Fruit fly (Drosophila melanogaster) whole organism, embryonic: Measurements from ENCODE around the gene ovm.

Experiments used
- B-H2 ChIP-seq: fragments of 200-800 bp; sonication (Bioruptor generic); optimal IDR thresholded peaks from 2 replicates; lab custom pipeline; 2018; ENCODE audit warnings: missing biosample characterization, mild to moderate bottlenecking, missing genetic modification characterization
- BEAF-32 ChIP-seq: fragments of 200-800 bp; sonication (Bioruptor generic); optimal IDR thresholded peaks from 3 replicates; lab custom pipeline; 2017; ENCODE audit warnings: missing biosample characterization, missing genetic modification characterization, mild to moderate bottlenecking, moderate library complexity, missing genetic modification reagents
- CG10431 ChIP-seq: fragments of 200-800 bp; sonication (Bioruptor generic); optimal IDR thresholded peaks from 3 replicates; lab custom pipeline; 2018; ENCODE audit warnings: missing biosample characterization, mild to moderate bottlenecking, missing genetic modification characterization
- CG10543 ChIP-seq: fragments of 200-800 bp; sonication (Bioruptor generic); optimal IDR thresholded peaks from 3 replicates; lab custom pipeline; 2017; ENCODE audit warnings: missing biosample characterization, mild to moderate bottlenecking, missing genetic modification characterization, moderate library complexity
- CG12391 ChIP-seq: fragments of 200-800 bp; sonication (Bioruptor generic); optimal IDR thresholded peaks from 3 replicates; lab custom pipeline; 2018; ENCODE audit warnings: missing biosample characterization, mild to moderate bottlenecking, missing genetic modification characterization, moderate library complexity
- CG13123 ChIP-seq: fragments of 200-800 bp; sonication (Bioruptor generic); optimal IDR thresholded peaks from 2 replicates; lab custom pipeline; 2016; ENCODE audit warnings: missing biosample characterization, missing genetic modification characterization
- CG13287 ChIP-seq: fragments of 200-800 bp; sonication (Bioruptor generic); IDR thresholded peaks from 2 replicates; pipeline ENCODE4 v1.3.6; 2022; ENCODE audit warnings: missing biosample characterization, missing genetic modification characterization; ENCODE audit not compliant: partially characterized antibody
- CG13424 ChIP-seq: fragments of 200-800 bp; sonication (Bioruptor generic); optimal IDR thresholded peaks from 2 replicates; lab custom pipeline; 2019; ENCODE audit warnings: missing biosample characterization, mild to moderate bottlenecking, missing genetic modification characterization, moderate library complexity
- CG13624 ChIP-seq: fragments of 200-800 bp; sonication (Bioruptor generic); optimal IDR thresholded peaks from 2 replicates; lab custom pipeline; 2016; ENCODE audit warnings: missing biosample characterization, missing genetic modification characterization
- CG15073 ChIP-seq: fragments of 200-800 bp; sonication (Bioruptor generic); optimal IDR thresholded peaks from 2 replicates; lab custom pipeline; 2016; ENCODE audit warnings: missing biosample characterization, missing genetic modification characterization
- CG15696 ChIP-seq: fragments of 200-800 bp; sonication (Bioruptor generic); optimal IDR thresholded peaks from 2 replicates; lab custom pipeline; 2019; ENCODE audit warnings: missing biosample characterization, mild to moderate bottlenecking, missing genetic modification characterization, moderate library complexity
- CG16779 ChIP-seq: fragments of 200-800 bp; sonication (Bioruptor generic); IDR thresholded peaks from 2 replicates; pipeline ENCODE4 v1.3.6; 2022; ENCODE audit warnings: missing biosample characterization, missing genetic modification characterization
- CG17912 ChIP-seq: fragments of 200-800 bp; sonication (Bioruptor generic); optimal IDR thresholded peaks from 2 replicates; lab custom pipeline; 2018; ENCODE audit warnings: missing biosample characterization, mild to moderate bottlenecking, missing genetic modification characterization
- CG2889 ChIP-seq: fragments of 200-800 bp; sonication (Bioruptor generic); IDR thresholded peaks from 3 replicates; pipeline ENCODE4 v1.3.6; 2022; ENCODE audit warnings: missing biosample characterization, missing genetic modification characterization
- CG3995 ChIP-seq: fragments of 200-800 bp; sonication (Bioruptor generic); optimal IDR thresholded peaks from 3 replicates; lab custom pipeline; 2016; ENCODE audit warnings: missing biosample characterization, missing genetic modification characterization
- CG4424 ChIP-seq: fragments of 200-800 bp; sonication (Bioruptor generic); optimal IDR thresholded peaks from 3 replicates; lab custom pipeline; 2016; ENCODE audit warnings: missing biosample characterization, missing genetic modification characterization
- CG6765 ChIP-seq: fragments of 200-800 bp; sonication (Bioruptor generic); optimal IDR thresholded peaks from 3 replicates; lab custom pipeline; 2017; ENCODE audit warnings: missing biosample characterization, mild to moderate bottlenecking, missing genetic modification characterization
- CG8290 ChIP-seq, 3 experiments: fragments of 200-800 bp; sonication (Bioruptor generic); optimal IDR thresholded peaks; 2 replicates each; lab custom pipeline; 2016 to 2019; ENCODE audit warnings: missing biosample characterization in 3 of 3, missing genetic modification characterization in 3 of 3, mild to moderate bottlenecking in 2 of 3, moderate library complexity in 1 of 3
- CG9609 ChIP-seq: fragments of 200-800 bp; sonication (Bioruptor generic); optimal IDR thresholded peaks from 3 replicates; lab custom pipeline; 2016; ENCODE audit warnings: missing biosample characterization, missing genetic modification characterization
- D19B ChIP-seq: fragments of 200-800 bp; sonication (Bioruptor generic); optimal IDR thresholded peaks from 2 replicates; lab custom pipeline; 2017; ENCODE audit warnings: missing biosample characterization, mild to moderate bottlenecking, missing genetic modification characterization
- Dek ChIP-seq: fragments of 200-800 bp; sonication (Bioruptor generic); optimal IDR thresholded peaks from 3 replicates; lab custom pipeline; 2019; ENCODE audit warnings: missing biosample characterization, mild to moderate bottlenecking, missing genetic modification characterization, moderate library complexity
- Dp ChIP-seq: fragments of 200-800 bp; sonication (Bioruptor generic); optimal IDR thresholded peaks from 2 replicates; lab custom pipeline; 2018; ENCODE audit warnings: missing biosample characterization, mild to moderate bottlenecking, missing genetic modification characterization, moderate library complexity
- Ets65A ChIP-seq: fragments of 200-800 bp; sonication (Bioruptor generic); peaks from one replicate; lab custom pipeline; 2016; ENCODE audit warnings: missing biosample characterization, missing genetic modification characterization
- Hand ChIP-seq: fragments of 200-800 bp; sonication (Bioruptor generic); optimal IDR thresholded peaks from 2 replicates; lab custom pipeline; 2017; ENCODE audit warnings: mild to moderate bottlenecking, missing biosample characterization, missing genetic modification reagents, missing genetic modification characterization
- Hr78 ChIP-seq, 2 experiments: fragments of 200-800 bp in 1 of 2; fragments of >200 bp in 1 of 2; sonication (Bioruptor generic) in 1 of 2; optimal IDR thresholded peaks; 2 replicates each; lab custom pipeline; 2017 to 2019; ENCODE audit warnings: missing biosample characterization in 2 of 2, missing genetic modification characterization in 2 of 2, mild to moderate bottlenecking in 1 of 2, moderate library complexity in 1 of 2
- MBD-R2 ChIP-seq: fragments of 200-800 bp; sonication (Bioruptor generic); IDR thresholded peaks from 2 replicates; pipeline ENCODE4 v1.3.6; 2022; ENCODE audit warnings: missing biosample characterization, missing genetic modification characterization
- MESR4 ChIP-seq: fragments of 200-800 bp; sonication (Bioruptor generic); optimal IDR thresholded peaks from 2 replicates; lab custom pipeline; 2018; ENCODE audit warnings: missing biosample characterization, mild to moderate bottlenecking, missing genetic modification characterization, moderate library complexity
- Max ChIP-seq: fragments of 200-800 bp; sonication (Bioruptor generic); optimal IDR thresholded peaks from 2 replicates; lab custom pipeline; 2016; ENCODE audit warnings: missing biosample characterization, mild to moderate bottlenecking, missing genetic modification characterization
- Pdp1 ChIP-seq, 2 experiments: fragments of 200-800 bp; sonication (Bioruptor generic); optimal IDR thresholded peaks; 3 replicates each; lab custom pipeline; 2016; ENCODE audit warnings: missing biosample characterization in 2 of 2, missing genetic modification characterization in 2 of 2, mild to moderate bottlenecking in 1 of 2, moderate library complexity in 1 of 2
- Stat92E ChIP-seq, 3 experiments: fragments of >200 bp in 2 of 3; fragments of 200-800 bp in 1 of 3; sonication (Bioruptor generic) in 1 of 3; optimal IDR thresholded peaks; 2 replicates each; lab custom pipeline; 2017 to 2019; ENCODE audit warnings: missing biosample characterization in 3 of 3, missing genetic modification characterization in 3 of 3, mild to moderate bottlenecking in 1 of 3, moderate library complexity in 1 of 3
- cas ChIP-seq: fragments of 200-800 bp; sonication (Bioruptor generic); IDR thresholded peaks from 2 replicates; pipeline ENCODE4 v1.3.6; 2022; ENCODE audit warnings: missing biosample characterization, missing genetic modification characterization
- chinmo ChIP-seq: fragments of 200-800 bp; sonication (Bioruptor generic); IDR thresholded peaks from 4 replicates; pipeline ENCODE4 v1.3.6; 2022; ENCODE audit warnings: missing biosample characterization, missing genetic modification characterization; ENCODE audit not compliant: partially characterized antibody
- cwo ChIP-seq: fragments of 200-800 bp; sonication (Bioruptor generic); optimal IDR thresholded peaks from 3 replicates; lab custom pipeline; 2017; ENCODE audit warnings: missing biosample characterization, missing genetic modification characterization, mild to moderate bottlenecking, moderate library complexity, missing genetic modification reagents
- dm ChIP-seq: fragments of 200-800 bp; sonication (Bioruptor generic); optimal IDR thresholded peaks from 3 replicates; lab custom pipeline; 2016; ENCODE audit warnings: missing biosample characterization, missing genetic modification characterization
- en ChIP-seq: fragments of 200-800 bp; sonication (Bioruptor generic); optimal IDR thresholded peaks from 2 replicates; lab custom pipeline; 2016; ENCODE audit warnings: missing biosample characterization, missing genetic modification characterization
- fru ChIP-seq: fragments of >200 bp; optimal IDR thresholded peaks from 2 replicates; lab custom pipeline; 2017
- gcm ChIP-seq: fragments of 200-800 bp; sonication (Bioruptor generic); optimal IDR thresholded peaks from 2 replicates; lab custom pipeline; 2019; ENCODE audit warnings: missing biosample characterization, mild to moderate bottlenecking, missing genetic modification characterization, moderate library complexity
- her ChIP-seq: fragments of 200-800 bp; sonication (Bioruptor generic); optimal IDR thresholded peaks from 2 replicates; lab custom pipeline; 2016; ENCODE audit warnings: missing biosample characterization, missing genetic modification characterization
- ind ChIP-seq: fragments of 200-800 bp; sonication (Bioruptor generic); optimal IDR thresholded peaks from 3 replicates; lab custom pipeline; 2016; ENCODE audit warnings: missing biosample characterization, missing genetic modification characterization
- kni ChIP-seq: fragments of 200-800 bp; sonication (Bioruptor generic); optimal IDR thresholded peaks from 3 replicates; lab custom pipeline; 2017; ENCODE audit warnings: mild to moderate bottlenecking, missing biosample characterization, missing genetic modification reagents, missing genetic modification characterization
- nom ChIP-seq: fragments of 200-800 bp; sonication (Bioruptor generic); optimal IDR thresholded peaks from 2 replicates; lab custom pipeline; 2017; ENCODE audit warnings: missing biosample characterization, missing genetic modification characterization, mild to moderate bottlenecking, moderate library complexity, missing genetic modification reagents
- pan ChIP-seq, 4 experiments: fragments of >200 bp in 3 of 4; fragments of 200-800 bp in 1 of 4; sonication (Bioruptor generic) in 1 of 4; optimal IDR thresholded peaks in 3 of 4; IDR thresholded peaks in 1 of 4; 2 replicates each; pipeline versions ENCODE4 v1.3.6 to Lab custom; 2017 to 2022; ENCODE audit warnings: missing biosample characterization in 2 of 4, missing genetic modification characterization in 2 of 4, mixed read lengths in 1 of 4
- pfk ChIP-seq: fragments of 200-800 bp; sonication (Bioruptor generic); optimal IDR thresholded peaks from 2 replicates; lab custom pipeline; 2018; ENCODE audit warnings: missing biosample characterization, mild to moderate bottlenecking, missing genetic modification characterization, moderate library complexity
- row ChIP-seq: fragments of 200-800 bp; sonication (Bioruptor generic); IDR thresholded peaks from 3 replicates; pipeline ENCODE4 v1.3.6; 2022; ENCODE audit warnings: missing biosample characterization, missing genetic modification characterization
- trem ChIP-seq: fragments of 200-800 bp; optimal IDR thresholded peaks from 3 replicates; lab custom pipeline; 2019; ENCODE audit warnings: missing biosample characterization, mild to moderate bottlenecking, missing genetic modification characterization, moderate library complexity
- ttk ChIP-seq: fragments of 200-800 bp; sonication (Bioruptor generic); IDR thresholded peaks from 2 replicates; pipeline ENCODE4 v2.1.2; 2022; ENCODE audit warnings: missing biosample characterization, missing genetic modification characterization

Gene ovm

dm6 chr2L:107476-108436 is 33.0 kb downstream of the ovm start (continued):
- TF ChIP-seq nom (GFP tag; lab: Kevin White, UChicago) (peak; percentile 63), Dp (GFP tag; lab: Kevin White, UChicago) (peak; percentile 40), CG4424 (GFP tag; lab: Kevin White, UChicago) (peak; percentile 23), CG2889 (no peak), MESR4 (GFP tag; lab: Kevin White, UChicago) (peak; percentile 61), Dek (tag; lab: Kevin White, UChicago) (peak; percentile 10), CG9609 (GFP tag; lab: Kevin White, UChicago) (no peak), ind (GFP tag; lab: Kevin White, UChicago) (no peak), Hr78 (GFP tag; optimal IDR thresholded peaks at IDR 0.05; lab: Kevin White, UChicago) (no peak), CG8290 (GFP tag; optimal IDR thresholded peaks at IDR 0.05; lab: Kevin White, UChicago) (no peak), CG8290 (tag; optimal IDR thresholded peaks at IDR 0.05; lab: Kevin White, UChicago) (peak in 1 of 2 experiments; percentile 53), D19B (GFP tag; lab: Kevin White, UChicago) (no peak), CG13424 (peak; percentile 0), fru (lab: Kevin White, UChicago) (no peak), her (GFP tag; lab: Kevin White, UChicago) (peak; percentile 24), CG10543 (GFP tag; lab: Kevin White, UChicago) (peak; percentile 76), B-H2 (GFP tag; lab: Kevin White, UChicago) (peak; percentile 29), CG3995 (GFP tag; lab: Kevin White, UChicago) (no peak), Pdp1 (GFP tag; optimal IDR thresholded peaks at IDR 0.05; lab: Kevin White, UChicago) (peak in 1 of 2 experiments; percentile 69), CG12391 (tag; lab: Kevin White, UChicago) (no peak), CG17912 (no peak), CG13123 (GFP tag; lab: Kevin White, UChicago) (no peak), cas (0 out of 2 replicates have a peak, but pooled peaks have one; percentile 11), pfk (GFP tag; lab: Kevin White, UChicago) (peak; percentile 10), pan (optimal IDR thresholded peaks at IDR 0.05; lab: Kevin White, UChicago) (no peak), pan (GFP tag; optimal IDR thresholded peaks at IDR 0.05 in 1 of 2, IDR thresholded peaks at IDR 0.05 in 1 of 2) (no peak), CG15073 (GFP tag; lab: Kevin White, UChicago) (no peak), row (GFP tag; lab: Robert Waterston, UW) (peak; percentile 76), BEAF-32 (GFP tag; lab: Kevin White, UChicago) (peak; percentile 17), trem (tag; lab: Kevin White, UChicago) (peak; percentile 31), CG13287 (peak; percentile 52), Stat92E (GFP tag; optimal IDR thresholded peaks at IDR 0.05; lab: Kevin White, UChicago) (peak in 1 of 3 experiments; percentile 73), en (peak; percentile 32), Hand (GFP tag; lab: Kevin White, UChicago) (peak; percentile 60), gcm (GFP tag; lab: Kevin White, UChicago) (peak; percentile 59), kni (peak; percentile 35), dm (GFP tag; lab: Kevin White, UChicago) (peak; percentile 80), chinmo (peak; percentile 88; the same call in 2 of the 4 replicates), Max (GFP tag; lab: Kevin White, UChicago) (peak; percentile 31), CG10431 (GFP tag; lab: Kevin White, UChicago) (peak; percentile 90), ttk (GFP tag; lab: Robert Waterston, UW) (no peak), CG6765 (GFP tag; lab: Kevin White, UChicago) (peak; percentile 71), Ets65A (GFP tag; lab: Kevin White, UChicago) (no peak), CG13624 (peak; percentile 33), MBD-R2 (GFP tag; lab: Robert Waterston, UW) (no peak; the same call in 1 of the 2 replicates), CG16779 (GFP tag; lab: Robert Waterston, UW) (no peak), cwo (GFP tag; lab: Kevin White, UChicago) (peak; percentile 34), CG15696 (peak; percentile 4)
